Fruit fly (Drosophila melanogaster) whole organism, embryonic: ENCODE data around the gene CG17264.

Experiments
- BEAF-32 ChIP-seq: fragments of 200-800 bp; sonication (Bioruptor generic); optimal IDR thresholded peaks from 3 replicates; lab custom pipeline; 2017; ENCODE audit warnings: missing biosample characterization, missing genetic modification characterization, mild to moderate bottlenecking, moderate library complexity, missing genetic modification reagents
- CG10321 ChIP-seq: fragments of 200-800 bp; sonication (Bioruptor generic); IDR thresholded peaks from 2 replicates; pipeline ENCODE4 v1.3.6; 2022; ENCODE audit warnings: missing biosample characterization, missing genetic modification characterization
- CG10979 ChIP-seq: fragments of 200-800 bp; sonication (Bioruptor generic); optimal IDR thresholded peaks from 2 replicates; lab custom pipeline; 2018; ENCODE audit warnings: missing biosample characterization, mild to moderate bottlenecking, missing genetic modification characterization, moderate library complexity
- CG11398 ChIP-seq: fragments of 200-800 bp; sonication (Bioruptor generic); optimal IDR thresholded peaks from 2 replicates; lab custom pipeline; 2016; ENCODE audit warnings: missing biosample characterization, missing genetic modification characterization
- CG12744 ChIP-seq: fragments of 200-800 bp; sonication (Bioruptor generic); optimal IDR thresholded peaks from 2 replicates; lab custom pipeline; 2016; ENCODE audit warnings: missing biosample characterization, missing genetic modification characterization
- CG13123 ChIP-seq: fragments of 200-800 bp; sonication (Bioruptor generic); optimal IDR thresholded peaks from 2 replicates; lab custom pipeline; 2016; ENCODE audit warnings: missing biosample characterization, missing genetic modification characterization
- CG13287 ChIP-seq: fragments of 200-800 bp; sonication (Bioruptor generic); IDR thresholded peaks from 2 replicates; pipeline ENCODE4 v1.3.6; 2022; ENCODE audit warnings: missing biosample characterization, missing genetic modification characterization; ENCODE audit not compliant: partially characterized antibody
- CG13296 ChIP-seq: fragments of 200-800 bp; sonication (Bioruptor generic); optimal IDR thresholded peaks from 3 replicates; lab custom pipeline; 2018; ENCODE audit warnings: missing biosample characterization, mild to moderate bottlenecking, missing genetic modification characterization
- CG13424 ChIP-seq: fragments of 200-800 bp; sonication (Bioruptor generic); optimal IDR thresholded peaks from 2 replicates; lab custom pipeline; 2019; ENCODE audit warnings: missing biosample characterization, mild to moderate bottlenecking, missing genetic modification characterization, moderate library complexity
- CG14014 ChIP-seq: fragments of 200-800 bp; sonication (Bioruptor generic); IDR thresholded peaks from 2 replicates; pipeline ENCODE4 v1.3.6; 2022; ENCODE audit warnings: missing biosample characterization, missing genetic modification characterization
- CG14667 ChIP-seq: fragments of 200-800 bp; sonication (Bioruptor generic); IDR thresholded peaks from 2 replicates; pipeline ENCODE4 v1.3.6; 2022; ENCODE audit warnings: missing biosample characterization, missing genetic modification characterization
- CG17385 ChIP-seq: fragments of 200-800 bp; sonication (Bioruptor generic); optimal IDR thresholded peaks from 3 replicates; lab custom pipeline; 2018; ENCODE audit warnings: missing biosample characterization, mild to moderate bottlenecking, missing genetic modification characterization
- CG17829 ChIP-seq: fragments of 200-800 bp; optimal IDR thresholded peaks from 2 replicates; lab custom pipeline; 2019; ENCODE audit warnings: missing biosample characterization, mild to moderate bottlenecking, missing genetic modification characterization, moderate library complexity
- CG2120 ChIP-seq: fragments of 200-800 bp; sonication (Bioruptor generic); optimal IDR thresholded peaks from 3 replicates; lab custom pipeline; 2016; ENCODE audit warnings: missing biosample characterization, missing genetic modification characterization
- CG32532 ChIP-seq: fragments of 200-800 bp; sonication (Bioruptor generic); IDR thresholded peaks from 2 replicates; pipeline ENCODE4 v1.3.6; 2022; ENCODE audit warnings: missing biosample characterization, missing genetic modification characterization
- CG5953 ChIP-seq: fragments of 200-800 bp; sonication (Bioruptor generic); IDR thresholded peaks from 2 replicates; pipeline ENCODE4 v1.3.6; 2022; ENCODE audit warnings: missing biosample characterization, missing genetic modification characterization
- CG6175 ChIP-seq: fragments of 200-800 bp; sonication (Bioruptor generic); IDR thresholded peaks from 3 replicates; pipeline ENCODE4 v1.3.6; 2022; ENCODE audit warnings: missing biosample characterization, missing genetic modification characterization
- CG6813 ChIP-seq: fragments of 200-800 bp; sonication (Bioruptor generic); optimal IDR thresholded peaks from 2 replicates; lab custom pipeline; 2017; ENCODE audit warnings: missing biosample characterization, missing genetic modification characterization, mild to moderate bottlenecking, moderate library complexity, missing genetic modification reagents
- CG7271 ChIP-seq: fragments of 200-800 bp; sonication (Bioruptor generic); optimal IDR thresholded peaks from 2 replicates; lab custom pipeline; 2018; ENCODE audit warnings: missing biosample characterization, mild to moderate bottlenecking, missing genetic modification characterization, moderate library complexity
- CG7372 ChIP-seq: fragments of 200-800 bp; sonication (Bioruptor generic); IDR thresholded peaks from 2 replicates; pipeline ENCODE4 v1.3.6; 2022; ENCODE audit warnings: missing biosample characterization, missing genetic modification characterization
- CG9727 ChIP-seq: fragments of 200-800 bp; sonication (Bioruptor generic); optimal IDR thresholded peaks from 3 replicates; lab custom pipeline; 2017; ENCODE audit warnings: missing biosample characterization, mild to moderate bottlenecking, missing genetic modification characterization
- CG9932 ChIP-seq: fragments of 200-800 bp; sonication (Bioruptor generic); IDR thresholded peaks from 2 replicates; pipeline ENCODE4 v1.3.6; 2022; ENCODE audit warnings: missing biosample characterization, missing genetic modification characterization
- D19A ChIP-seq: fragments of 200-800 bp; optimal IDR thresholded peaks from 3 replicates; lab custom pipeline; 2019; ENCODE audit warnings: missing biosample characterization, mild to moderate bottlenecking, missing genetic modification characterization, moderate library complexity
- Ets65A ChIP-seq: fragments of 200-800 bp; sonication (Bioruptor generic); peaks from one replicate; lab custom pipeline; 2016; ENCODE audit warnings: missing biosample characterization, missing genetic modification characterization
- Hr51 ChIP-seq, 2 experiments: fragments of 200-800 bp; sonication (Bioruptor generic); optimal IDR thresholded peaks; 2 replicates in 1 of 2; 3 replicates in 1 of 2; lab custom pipeline; 2016 to 2018; ENCODE audit warnings: missing biosample characterization in 2 of 2, missing genetic modification characterization in 2 of 2, mild to moderate bottlenecking in 1 of 2, moderate library complexity in 1 of 2
- Hsf ChIP-seq: fragments of 200-800 bp; sonication (Bioruptor generic); optimal IDR thresholded peaks from 3 replicates; lab custom pipeline; 2016; ENCODE audit warnings: missing biosample characterization, missing genetic modification characterization
- Lhr ChIP-seq: fragments of 200-800 bp; sonication (Bioruptor generic); optimal IDR thresholded peaks from 3 replicates; lab custom pipeline; 2017; ENCODE audit warnings: mild to moderate bottlenecking, missing biosample characterization, missing genetic modification reagents, missing genetic modification characterization
- Lim3 ChIP-seq: fragments of 200-800 bp; sonication (Bioruptor generic); IDR thresholded peaks from 2 replicates; pipeline ENCODE4 v1.3.6; 2022; ENCODE audit warnings: missing biosample characterization, missing genetic modification characterization
- Mad ChIP-seq: fragments of 200-800 bp; sonication (Bioruptor generic); optimal IDR thresholded peaks from 2 replicates; lab custom pipeline; 2016; ENCODE audit warnings: missing biosample characterization, missing genetic modification characterization
- NFAT ChIP-seq: fragments of 200-800 bp; sonication (Bioruptor generic); IDR thresholded peaks from 2 replicates; pipeline ENCODE4 v1.3.6; 2022; ENCODE audit warnings: missing biosample characterization, missing genetic modification characterization
- Scr ChIP-seq: fragments of 200-800 bp; sonication (Bioruptor generic); IDR thresholded peaks from 2 replicates; pipeline ENCODE4 v1.3.6; 2022; ENCODE audit warnings: missing biosample characterization, missing genetic modification characterization; ENCODE audit not compliant: partially characterized antibody
- Tbp ChIP-seq: fragments of >200 bp; optimal IDR thresholded peaks from 2 replicates; lab custom pipeline; 2018; ENCODE audit warnings: missing biosample characterization, missing genetic modification characterization
- al ChIP-seq: fragments of 200-800 bp; sonication (Bioruptor generic); IDR thresholded peaks from 2 replicates; pipeline ENCODE4 v1.3.6; 2022; ENCODE audit warnings: missing biosample characterization, missing genetic modification characterization
- cad ChIP-seq: fragments of >200 bp; optimal IDR thresholded peaks from 2 replicates; lab custom pipeline; 2017; ENCODE audit warnings: missing biosample characterization, missing genetic modification characterization
- crc ChIP-seq: fragments of 200-800 bp; sonication (Bioruptor generic); optimal IDR thresholded peaks from 2 replicates; lab custom pipeline; 2016; ENCODE audit warnings: missing biosample characterization, missing genetic modification characterization
- dmrt11E ChIP-seq: fragments of 200-800 bp; sonication (Bioruptor generic); optimal IDR thresholded peaks from 3 replicates; lab custom pipeline; 2018; ENCODE audit warnings: missing biosample characterization, mild to moderate bottlenecking, missing genetic modification characterization, moderate library complexity
- dysf ChIP-seq: fragments of 200-800 bp; sonication (Bioruptor generic); IDR thresholded peaks from 3 replicates; pipeline ENCODE4 v1.3.6; 2022; ENCODE audit warnings: missing biosample characterization, missing genetic modification characterization
- grn ChIP-seq: fragments of 200-800 bp; sonication (Bioruptor generic); optimal IDR thresholded peaks from 3 replicates; lab custom pipeline; 2017; ENCODE audit warnings: missing biosample characterization, missing genetic modification characterization
- ind ChIP-seq: fragments of 200-800 bp; sonication (Bioruptor generic); optimal IDR thresholded peaks from 3 replicates; lab custom pipeline; 2016; ENCODE audit warnings: missing biosample characterization, missing genetic modification characterization
- jumu ChIP-seq: fragments of 200-800 bp; sonication (Bioruptor generic); optimal IDR thresholded peaks from 3 replicates; lab custom pipeline; 2016; ENCODE audit warnings: missing biosample characterization, missing genetic modification characterization
- luna ChIP-seq: fragments of 200-800 bp; sonication (Bioruptor generic); optimal IDR thresholded peaks from 2 replicates; lab custom pipeline; 2016; ENCODE audit warnings: missing biosample characterization, missing genetic modification characterization
- mld ChIP-seq: fragments of 200-800 bp; sonication (Bioruptor generic); IDR thresholded peaks from 3 replicates; pipeline ENCODE4 v1.3.6; 2022; ENCODE audit warnings: missing biosample characterization, missing genetic modification characterization; ENCODE audit not compliant: partially characterized antibody
- nerfin-1 ChIP-seq: fragments of 200-800 bp; sonication (Bioruptor generic); optimal IDR thresholded peaks from 3 replicates; lab custom pipeline; 2019; ENCODE audit warnings: missing biosample characterization, mild to moderate bottlenecking, missing genetic modification characterization, moderate library complexity
- psq ChIP-seq: fragments of 200-800 bp; sonication (Bioruptor generic); optimal IDR thresholded peaks from 2 replicates; lab custom pipeline; 2017; ENCODE audit warnings: missing biosample characterization, missing genetic modification characterization
- pzg ChIP-seq: fragments of 200-800 bp; sonication (Bioruptor generic); optimal IDR thresholded peaks from 3 replicates; lab custom pipeline; 2018; ENCODE audit warnings: missing biosample characterization, mild to moderate bottlenecking, missing genetic modification characterization, moderate library complexity
- ranshi ChIP-seq: fragments of 200-800 bp; sonication (Bioruptor generic); IDR thresholded peaks from 2 replicates; pipeline ENCODE4 v1.3.6; 2022; ENCODE audit warnings: missing biosample characterization, missing genetic modification characterization
- row ChIP-seq: fragments of 200-800 bp; sonication (Bioruptor generic); IDR thresholded peaks from 3 replicates; pipeline ENCODE4 v1.3.6; 2022; ENCODE audit warnings: missing biosample characterization, missing genetic modification characterization
- salm ChIP-seq: fragments of 200-800 bp; sonication (Bioruptor generic); optimal IDR thresholded peaks from 2 replicates; lab custom pipeline; 2018; ENCODE audit warnings: missing biosample characterization, mild to moderate bottlenecking, missing genetic modification characterization
- schlank ChIP-seq: fragments of 200-800 bp; sonication (Bioruptor generic); optimal IDR thresholded peaks from 2 replicates; lab custom pipeline; 2018; ENCODE audit warnings: missing biosample characterization, mild to moderate bottlenecking, missing genetic modification characterization
- tgo ChIP-seq: fragments of 200-800 bp; sonication (Bioruptor generic); IDR thresholded peaks from 3 replicates; pipeline ENCODE4 v1.3.6; 2022; ENCODE audit warnings: missing biosample characterization, missing genetic modification characterization

CG17264 gene

dm6 chr2L:3055710-3056447 is 37.6 kb downstream of the CG17264 start (continued):
- TF ChIP-seq CG6813 (GFP tag; lab: Kevin White, UChicago) (no peak), CG17829 (tag; lab: Kevin White, UChicago) (no peak), luna (GFP tag; lab: Kevin White, UChicago) (no peak), Tbp (GFP tag; lab: Kevin White, UChicago) (no peak), NFAT (GFP tag; lab: Robert Waterston, UW) (no peak), Mad (peak; percentile 21), Lhr (no peak), CG7372 (GFP tag; lab: Robert Waterston, UW) (no peak), Hsf (GFP tag; lab: Kevin White, UChicago) (peak; percentile 52), row (GFP tag; lab: Robert Waterston, UW) (peak; percentile 75), pzg (GFP tag; lab: Kevin White, UChicago) (peak; percentile 21), BEAF-32 (peak; percentile 50), tgo (no peak), CG32532 (no peak), Hr51 (GFP tag; optimal IDR thresholded peaks at IDR 0.05; lab: Kevin White, UChicago) (peak; percentile 5 to 56), nerfin-1 (tag; lab: Kevin White, UChicago) (no peak), CG10321 (GFP tag; lab: Robert Waterston, UW) (no peak), CG12744 (GFP tag; lab: Kevin White, UChicago) (no peak), CG11398 (GFP tag; lab: Kevin White, UChicago) (no peak), salm (tag; lab: Kevin White, UChicago) (no peak), CG13287 (peak; percentile 46), CG13123 (no peak), CG6175 (GFP tag; lab: Robert Waterston, UW) (no peak), D19A (tag; lab: Kevin White, UChicago) (peak; percentile 94), CG9727 (GFP tag; lab: Kevin White, UChicago) (peak; percentile 41), CG17385 (GFP tag; lab: Kevin White, UChicago) (no peak), dmrt11E (tag; lab: Kevin White, UChicago) (peak; percentile 10), crc (peak; percentile 20), CG14667 (GFP tag; lab: Robert Waterston, UW) (no peak), CG14014 (GFP tag; lab: Robert Waterston, UW) (no peak; the same call in 1 of the 2 replicates), Ets65A (GFP tag; lab: Kevin White, UChicago) (peak; percentile 94), schlank (tag; lab: Kevin White, UChicago) (no peak), jumu (GFP tag; lab: Kevin White, UChicago) (peak; percentile 31), mld (GFP tag; lab: Robert Waterston, UW) (no peak), ind (GFP tag; lab: Kevin White, UChicago) (peak; percentile 52), CG2120 (GFP tag; lab: Kevin White, UChicago) (peak; percentile 65), CG7271 (tag; lab: Kevin White, UChicago) (no peak), ranshi (GFP tag; lab: Robert Waterston, UW) (no peak; the same call in 1 of the 2 replicates), dysf (GFP tag; lab: Robert Waterston, UW) (peak; percentile 53; the same call in 2 of the 3 replicates), CG13296 (GFP tag; lab: Kevin White, UChicago) (no peak), al (peak; percentile 5; the same call in 1 of the 2 replicates), Scr (GFP tag; lab: Robert Waterston, UW) (peak; percentile 60), CG9932 (GFP tag; lab: Robert Waterston, UW) (peak; percentile 55; the same call in 1 of the 2 replicates), CG5953 (no peak), psq (no peak), CG13424 (tag; lab: Kevin White, UChicago) (peak; percentile 54), grn (GFP tag; lab: Kevin White, UChicago) (peak; percentile 70), CG10979 (peak; percentile 28), Lim3 (GFP tag; lab: Robert Waterston, UW) (no peak), cad (GFP tag; lab: Kevin White, UChicago) (no peak)
